Fruit fly (Drosophila melanogaster) Kc167 (cell line): Measurements from ENCODE around the gene Arp2.

Experiments
- Myc ChIP-seq: fragments of >200 bp; optimal IDR thresholded peaks from 2 replicates; lab custom pipeline; 2017; ENCODE audit warnings: missing external identifiers
- Sin3A ChIP-seq: fragments of >200 bp; optimal IDR thresholded peaks from 2 replicates; lab custom pipeline; 2018; ENCODE audit warnings: missing external identifiers
- h ChIP-seq: fragments of >200 bp; optimal IDR thresholded peaks from 3 replicates; lab custom pipeline; 2018; ENCODE audit warnings: missing external identifiers
- insv ChIP-seq: fragments of >200 bp; optimal IDR thresholded peaks from 3 replicates; lab custom pipeline; 2018; ENCODE audit warnings: missing external identifiers
- psq ChIP-seq: fragments of >200 bp; optimal IDR thresholded peaks from 2 replicates; lab custom pipeline; 2017; ENCODE audit warnings: missing external identifiers
- ttk ChIP-seq: sonication (Bioruptor generic); optimal IDR thresholded peaks from 2 replicates; lab custom pipeline; 2017; ENCODE audit warnings: missing external identifiers

DNA sequence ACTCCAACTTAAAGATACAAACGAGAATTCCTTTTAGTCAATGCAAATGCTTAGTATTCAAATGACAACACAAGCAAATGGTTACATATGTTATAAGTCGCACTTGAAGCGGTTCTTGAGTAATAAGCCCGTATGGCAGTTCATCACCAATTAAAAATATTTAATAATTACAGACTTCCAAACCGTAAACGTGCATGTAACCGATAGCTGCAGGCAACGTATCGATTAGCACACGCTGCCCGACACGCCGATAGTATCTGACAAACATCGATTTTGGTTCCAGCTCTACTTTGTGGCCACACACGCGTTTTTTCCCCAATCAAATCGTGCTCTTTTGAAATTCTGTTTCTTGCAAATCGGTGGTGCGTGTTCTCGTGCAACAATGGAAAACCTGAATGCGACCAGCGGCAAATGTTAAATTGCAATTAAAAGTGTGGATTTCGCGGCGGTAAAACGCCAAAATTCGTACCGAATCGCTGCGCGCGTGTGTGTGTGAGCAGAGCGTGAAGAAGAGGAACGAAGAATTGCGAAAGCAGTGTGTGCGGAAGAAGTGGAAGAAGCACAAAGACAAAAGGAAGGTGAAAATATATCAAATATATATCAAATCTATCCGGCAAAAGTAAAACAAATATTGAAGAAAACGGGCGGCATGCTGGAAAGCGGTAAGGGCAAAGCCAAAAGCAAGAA, 45.4 kb upstream of the Arp2 start, which contains the start of the genes CG9784 and Nup153:
- TF ChIP-seq psq (lab: Kevin White, UChicago) (no peak), Sin3A (no peak), insv (no peak), h (lab: Kevin White, UChicago) (no peak), Myc (no peak), ttk (lab: Kevin White, UChicago) (no peak)
